Worm (Caenorhabditis elegans) whole organism, late embryonic: ENCODE measurements around the gene F38A6.5.

Source experiments
- F13H6.1 ChIP-seq: sonication (generic microtip); optimal IDR thresholded peaks from 2 replicates; lab custom pipeline; 2016; ENCODE audit warnings: missing genetic modification characterization, missing compliant biosample characterization
- K09A11.1 ChIP-seq: sonication (generic microtip); optimal IDR thresholded peaks from 2 replicates; lab custom pipeline; 2017; ENCODE audit warnings: antibody characterized with exemption, mild to moderate bottlenecking, missing genetic modification characterization, missing compliant biosample characterization; ENCODE audit not compliant: insufficient read depth
- T23F11.4 ChIP-seq: fragments of 200-800 bp; sonication (Bioruptor generic); optimal IDR thresholded peaks from 2 replicates; lab custom pipeline; 2018; ENCODE audit warnings: mild to moderate bottlenecking, missing genetic modification characterization, missing compliant biosample characterization
- Y22D7AL.16 ChIP-seq: sonication (generic microtip); optimal IDR thresholded peaks from 2 replicates; lab custom pipeline; 2016; ENCODE audit warnings: missing genetic modification characterization, missing compliant biosample characterization
- ahr-1 ChIP-seq: sonication (generic microtip); optimal IDR thresholded peaks from 2 replicates; lab custom pipeline; 2016; ENCODE audit warnings: missing genetic modification characterization, missing compliant biosample characterization
- ceh-14 ChIP-seq: sonication (generic microtip); optimal IDR thresholded peaks from 2 replicates; lab custom pipeline; 2016; ENCODE audit warnings: missing genotype, missing genetic modification characterization, missing compliant biosample characterization
- ceh-19 ChIP-seq: fragments of 200-800 bp; sonication (Bioruptor generic); optimal IDR thresholded peaks from 2 replicates; lab custom pipeline; 2018; ENCODE audit warnings: mild to moderate bottlenecking, missing genetic modification characterization, missing compliant biosample characterization
- ceh-2 ChIP-seq: sonication (generic microtip); optimal IDR thresholded peaks from 2 replicates; lab custom pipeline; 2016; ENCODE audit warnings: missing genotype, missing genetic modification characterization, missing compliant biosample characterization
- ceh-22 ChIP-seq: sonication (generic microtip); optimal IDR thresholded peaks from 2 replicates; lab custom pipeline; 2017; ENCODE audit warnings: missing biosample characterization, missing genetic modification characterization
- ceh-30 ChIP-seq: fragments of 150-350 bp; optimal IDR thresholded peaks from 2 replicates; lab custom pipeline; 2014; ENCODE audit warnings: missing biosample characterization, missing genetic modification characterization
- ceh-31 ChIP-seq: sonication (generic microtip); optimal IDR thresholded peaks from 2 replicates; lab custom pipeline; 2016; ENCODE audit warnings: missing genetic modification characterization, missing compliant biosample characterization
- ceh-34 ChIP-seq: sonication (generic microtip); optimal IDR thresholded peaks from 2 replicates; lab custom pipeline; 2016; ENCODE audit warnings: mild to moderate bottlenecking, missing genetic modification characterization, missing compliant biosample characterization
- ceh-45 ChIP-seq: fragments of 200-800 bp; sonication (Bioruptor generic); IDR thresholded peaks from 2 replicates; pipeline ENCODE4 v1.3.6; 2022; ENCODE audit warnings: missing genetic modification reagents, missing genetic modification characterization, missing compliant biosample characterization
- ceh-48 ChIP-seq: sonication (generic microtip); optimal IDR thresholded peaks from 2 replicates; lab custom pipeline; 2016; ENCODE audit warnings: missing genetic modification characterization, inconsistent platforms, missing compliant biosample characterization
- ceh-6 ChIP-seq: fragments of 200-800 bp; sonication (Bioruptor generic); optimal IDR thresholded peaks from 2 replicates; lab custom pipeline; 2018; ENCODE audit warnings: mild to moderate bottlenecking, missing genetic modification characterization, missing compliant biosample characterization
- dmd-4 ChIP-seq: sonication (generic microtip); optimal IDR thresholded peaks from 2 replicates; lab custom pipeline; 2016; ENCODE audit warnings: borderline replicate concordance, missing genetic modification characterization, missing compliant biosample characterization
- dve-1 ChIP-seq: sonication (generic microtip); optimal IDR thresholded peaks from 2 replicates; lab custom pipeline; 2017; ENCODE audit warnings: antibody characterized with exemption, mild to moderate bottlenecking, missing genetic modification characterization, missing compliant biosample characterization
- elt-2 ChIP-seq: sonication (generic microtip); optimal IDR thresholded peaks from 2 replicates; lab custom pipeline; 2016; ENCODE audit warnings: missing genetic modification reagents, missing genetic modification characterization, missing compliant biosample characterization
- elt-4 ChIP-seq: sonication (generic microtip); optimal IDR thresholded peaks from 2 replicates; lab custom pipeline; 2016; ENCODE audit warnings: missing genetic modification characterization, missing compliant biosample characterization
- ets-4 ChIP-seq: sonication (generic microtip); optimal IDR thresholded peaks from 2 replicates; lab custom pipeline; 2016; ENCODE audit warnings: missing genetic modification characterization, missing compliant biosample characterization
- fkh-10 ChIP-seq: fragments of 150-350 bp; optimal IDR thresholded peaks from 2 replicates; lab custom pipeline; 2014; ENCODE audit warnings: missing biosample characterization, missing genetic modification reagents, missing genetic modification characterization
- fkh-6 ChIP-seq: sonication (generic microtip); optimal IDR thresholded peaks from 2 replicates; lab custom pipeline; 2016; ENCODE audit warnings: missing genetic modification characterization, missing compliant biosample characterization
- hlh-13 ChIP-seq: fragments of 200-800 bp; sonication (Bioruptor generic); optimal IDR thresholded peaks from 2 replicates; lab custom pipeline; 2018; ENCODE audit warnings: mild to moderate bottlenecking, missing genetic modification characterization, missing compliant biosample characterization
- hlh-30 ChIP-seq: sonication (generic microtip); optimal IDR thresholded peaks from 2 replicates; lab custom pipeline; 2017; ENCODE audit warnings: antibody characterized with exemption, missing genetic modification characterization, missing compliant biosample characterization; ENCODE audit not compliant: insufficient read depth
- hlh-6 ChIP-seq: sonication (generic microtip); optimal IDR thresholded peaks from 2 replicates; lab custom pipeline; 2016; ENCODE audit warnings: missing genotype, missing genetic modification characterization, missing compliant biosample characterization
- hlh-8 ChIP-seq: sonication (generic microtip); optimal IDR thresholded peaks from 2 replicates; lab custom pipeline; 2016; ENCODE audit warnings: missing genotype, missing genetic modification characterization, missing compliant biosample characterization
- lin-11 ChIP-seq: fragments of 200-800 bp; sonication (Bioruptor generic); optimal IDR thresholded peaks from 2 replicates; lab custom pipeline; 2018; ENCODE audit warnings: mild to moderate bottlenecking, missing genetic modification characterization, missing compliant biosample characterization
- madf-2 ChIP-seq: sonication (generic microtip); optimal IDR thresholded peaks from 2 replicates; lab custom pipeline; 2017; ENCODE audit warnings: missing genetic modification characterization, missing compliant biosample characterization
- nfya-1 ChIP-seq: sonication (generic microtip); optimal IDR thresholded peaks from 2 replicates; lab custom pipeline; 2017; ENCODE audit warnings: missing genetic modification characterization, mild to moderate bottlenecking, missing compliant biosample characterization, antibody characterized with exemption, moderate library complexity
- nhr-11 ChIP-seq: fragments of 150-350 bp; optimal IDR thresholded peaks from 2 replicates; lab custom pipeline; 2014; ENCODE audit warnings: missing biosample characterization, missing genetic modification characterization
- nhr-232 ChIP-seq: sonication (generic microtip); optimal IDR thresholded peaks from 2 replicates; lab custom pipeline; 2016; ENCODE audit warnings: missing genetic modification characterization, missing compliant biosample characterization
- npax-4 ChIP-seq: sonication (generic microtip); optimal IDR thresholded peaks from 2 replicates; lab custom pipeline; 2016; ENCODE audit warnings: missing genetic modification characterization, missing compliant biosample characterization
- odd-2 ChIP-seq: sonication (generic microtip); optimal IDR thresholded peaks from 2 replicates; lab custom pipeline; 2017; ENCODE audit warnings: antibody characterized with exemption, mild to moderate bottlenecking, missing genetic modification characterization, missing compliant biosample characterization
- pag-3 ChIP-seq: sonication (generic microtip); optimal IDR thresholded peaks from 2 replicates; lab custom pipeline; 2016; ENCODE audit warnings: missing compliant biosample characterization, missing genetic modification characterization, borderline replicate concordance
- pat-9 ChIP-seq: fragments of 200-800 bp; sonication (Bioruptor generic); optimal IDR thresholded peaks from 2 replicates; lab custom pipeline; 2018; ENCODE audit warnings: mild to moderate bottlenecking, missing genetic modification characterization, moderate library complexity, missing compliant biosample characterization
- pha-2 ChIP-seq: sonication (generic microtip); optimal IDR thresholded peaks from 2 replicates; lab custom pipeline; 2017; ENCODE audit warnings: mild to moderate bottlenecking, missing genetic modification characterization, missing compliant biosample characterization
- pha-4 ChIP-seq: fragments of 150-350 bp; optimal IDR thresholded peaks from 2 replicates; lab custom pipeline; 2018; ENCODE audit warnings: missing biosample characterization, missing genetic modification reagents, missing genetic modification characterization
- pqm-1 ChIP-seq: sonication (generic microtip); optimal IDR thresholded peaks from 2 replicates; lab custom pipeline; 2016; ENCODE audit warnings: missing genetic modification characterization, missing compliant biosample characterization
- pros-1 ChIP-seq: fragments of 150-350 bp; optimal IDR thresholded peaks from 2 replicates; lab custom pipeline; 2014; ENCODE audit warnings: missing biosample characterization, missing genetic modification reagents, missing genetic modification characterization
- ref-2 ChIP-seq: sonication (generic microtip); optimal IDR thresholded peaks from 2 replicates; lab custom pipeline; 2016; ENCODE audit warnings: missing genetic modification characterization, missing compliant biosample characterization
- rnt-1 ChIP-seq: sonication (generic microtip); optimal IDR thresholded peaks from 2 replicates; lab custom pipeline; 2016; ENCODE audit warnings: missing genetic modification characterization, missing compliant biosample characterization
- sox-4 ChIP-seq: sonication (generic microtip); optimal IDR thresholded peaks from 2 replicates; lab custom pipeline; 2017; ENCODE audit warnings: mild to moderate bottlenecking, missing genetic modification characterization, inconsistent platforms, missing compliant biosample characterization
- syd-9 ChIP-seq: sonication (generic microtip); optimal IDR thresholded peaks from 2 replicates; lab custom pipeline; 2016; ENCODE audit warnings: mild to moderate bottlenecking, missing genetic modification characterization, moderate library complexity, missing compliant biosample characterization
- tbx-7 ChIP-seq: sonication (generic microtip); optimal IDR thresholded peaks from 2 replicates; lab custom pipeline; 2016; ENCODE audit warnings: missing genotype, missing genetic modification characterization, missing compliant biosample characterization
- unc-3 ChIP-seq, 2 experiments: fragments of 200-800 bp in 1 of 2; sonication (Bioruptor generic) in 1 of 2; sonication (generic microtip) in 1 of 2; conservative IDR thresholded peaks in 1 of 2; optimal IDR thresholded peaks in 1 of 2; 2 replicates each; pipeline versions ENCODE4 v1.3.6 to Lab custom; 2016 to 2022; ENCODE audit warnings: missing compliant biosample characterization in 2 of 2, missing genetic modification characterization in 2 of 2, missing genetic modification reagents in 1 of 2
- zip-5 ChIP-seq: sonication (generic microtip); optimal IDR thresholded peaks from 2 replicates; lab custom pipeline; 2016; ENCODE audit warnings: missing genetic modification characterization, missing compliant biosample characterization
- ztf-16 ChIP-seq: sonication (generic microtip); optimal IDR thresholded peaks from 2 replicates; lab custom pipeline; 2017; ENCODE audit warnings: missing genetic modification characterization, missing compliant biosample characterization

The F38A6.5 gene

ce11 chrV:20778886-20779285, 5.3 kb upstream of the F38A6.5 start:
- TF ChIP-seq elt-4 (tag; lab: Kevin White, UChicago) (no peak), T23F11.4 (GFP tag; lab: Kevin White, UChicago) (no peak), fkh-6 (tag; lab: Kevin White, UChicago) (no peak), pat-9 (tag; lab: Kevin White, UChicago) (no peak), dve-1 (tag; lab: Kevin White, UChicago) (no peak), ets-4 (tag; lab: Kevin White, UChicago) (no peak), F13H6.1 (tag; lab: Kevin White, UChicago) (no peak), pha-4 (tag; lab: Kevin White, UChicago) (no peak), Y22D7AL.16 (tag; lab: Kevin White, UChicago) (no peak), syd-9 (tag; lab: Kevin White, UChicago) (no peak), nfya-1 (tag; lab: Kevin White, UChicago) (no peak), ceh-14 (tag; lab: Kevin White, UChicago) (no peak), tbx-7 (tag; lab: Kevin White, UChicago) (no peak), hlh-6 (tag; lab: Kevin White, UChicago) (no peak), ceh-31 (tag; lab: Kevin White, UChicago) (no peak), ceh-34 (tag; lab: Kevin White, UChicago) (no peak), hlh-8 (tag; lab: Kevin White, UChicago) (no peak)
- TF ChIP-seq, all 69 proteins: peak for 0

ce11 chrV:20778257-20778697, 4.7 kb upstream of the F38A6.5 start:
- peak; percentile 27 for TF ChIP-seq pha-2 (tag; lab: Kevin White, UChicago)
- no peak for TF ChIP-seq pag-3
- TF ChIP-seq elt-4 (tag; lab: Kevin White, UChicago), result no peak
- TF ChIP-seq fkh-6 (tag; lab: Kevin White, UChicago), result no peak
- TF ChIP-seq ceh-19 (GFP tag; lab: Kevin White, UChicago), result no peak
- TF ChIP-seq ets-4 (tag; lab: Kevin White, UChicago), result peak; percentile 44
- TF ChIP-seq pqm-1 (tag; lab: Kevin White, UChicago), result peak; percentile 78
- no peak for TF ChIP-seq ceh-30 (tag; lab: Kevin White, UChicago)
- no peak for TF ChIP-seq ceh-6 (GFP tag; lab: Kevin White, UChicago)
- no peak for TF ChIP-seq nhr-11 (tag; lab: Kevin White, UChicago)
- peak; percentile 40 for TF ChIP-seq K09A11.1
- no peak for TF ChIP-seq npax-4 (tag; lab: Kevin White, UChicago)
- TF ChIP-seq sox-4 (tag; lab: Kevin White, UChicago), result no peak
- TF ChIP-seq odd-2 (tag; lab: Kevin White, UChicago), result no peak
- peak; percentile 61 for TF ChIP-seq ceh-14 (tag; lab: Kevin White, UChicago)
- TF ChIP-seq nhr-232 (tag; lab: Kevin White, UChicago), result no peak
- peak; percentile 27 for TF ChIP-seq elt-2
- no peak for TF ChIP-seq ceh-2 (tag; lab: Kevin White, UChicago)
- TF ChIP-seq rnt-1 (tag; lab: Kevin White, UChicago), result peak; percentile 83
- TF ChIP-seq lin-11, result no peak
- TF ChIP-seq hlh-8 (tag; lab: Kevin White, UChicago), result peak; percentile 78
- TF ChIP-seq ahr-1 (tag; lab: Kevin White, UChicago), result no peak
- TF ChIP-seq ceh-48 (tag; lab: Kevin White, UChicago), result no peak
- no peak for TF ChIP-seq zip-5 (tag; lab: Kevin White, UChicago)
- peak; percentile 94 for TF ChIP-seq ceh-31 (tag; lab: Kevin White, UChicago)
- no peak for TF ChIP-seq hlh-6 (tag; lab: Kevin White, UChicago)
- TF ChIP-seq pat-9 (tag; lab: Kevin White, UChicago), result no peak
- TF ChIP-seq ceh-22 (tag; lab: Kevin White, UChicago), result peak; percentile 85
- TF ChIP-seq ztf-16 (tag; lab: Kevin White, UChicago), result no peak
- no peak for TF ChIP-seq fkh-10 (GFP tag; lab: Kevin White, UChicago)
- TF ChIP-seq unc-3 (GFP tag; conservative IDR thresholded peaks at IDR 0.05; lab: Robert Waterston, UW), result 0 out of 2 replicates have a peak, but pooled peaks have one; percentile 13
- no peak for TF ChIP-seq unc-3 (tag; optimal IDR thresholded peaks at IDR 0.05; lab: Kevin White, UChicago)
- TF ChIP-seq dmd-4 (tag; lab: Kevin White, UChicago), result no peak
- TF ChIP-seq hlh-13 (GFP tag; lab: Kevin White, UChicago), result no peak
- peak; percentile 80 for TF ChIP-seq madf-2
- peak; percentile 81 for TF ChIP-seq F13H6.1 (tag; lab: Kevin White, UChicago)
- no peak for TF ChIP-seq ceh-45
- peak; percentile 73 for TF ChIP-seq ceh-34 (tag; lab: Kevin White, UChicago)
- TF ChIP-seq hlh-30 (tag; lab: Kevin White, UChicago), result peak; percentile 98
- peak; percentile 100 for TF ChIP-seq pha-4 (tag; lab: Kevin White, UChicago)
- peak; percentile 21 for TF ChIP-seq tbx-7 (tag; lab: Kevin White, UChicago)
- TF ChIP-seq ref-2 (tag; lab: Kevin White, UChicago), result peak; percentile 73
- peak; percentile 15 for TF ChIP-seq pros-1
- TF ChIP-seq dve-1 (tag; lab: Kevin White, UChicago), result peak; percentile 59
